Fruit fly (Drosophila melanogaster) whole organism, prepupa: Measurements from ENCODE around the gene gammaTub37C.

Experiments used
- CG10669 ChIP-seq: fragments of 200-800 bp; sonication (Bioruptor generic); optimal IDR thresholded peaks from 3 replicates; lab custom pipeline; 2018; ENCODE audit warnings: missing biosample characterization, mild to moderate bottlenecking, missing genetic modification characterization, moderate library complexity
- CG11294 ChIP-seq: fragments of 200-800 bp; sonication (Bioruptor generic); IDR thresholded peaks from 2 replicates; pipeline ENCODE4 v1.3.6; 2022; ENCODE audit warnings: missing biosample characterization, missing genetic modification characterization
- CG11762 ChIP-seq: fragments of 200-800 bp; sonication (Bioruptor generic); optimal IDR thresholded peaks from 3 replicates; lab custom pipeline; 2016; ENCODE audit warnings: missing biosample characterization, missing genetic modification characterization; ENCODE audit not compliant: insufficient read depth
- CG15336 ChIP-seq: fragments of 200-800 bp; sonication (Bioruptor generic); IDR thresholded peaks from 2 replicates; pipeline ENCODE4 v1.3.6; 2022; ENCODE audit warnings: missing biosample characterization, missing genetic modification characterization
- CG16779 ChIP-seq: fragments of 200-800 bp; sonication (Bioruptor generic); optimal IDR thresholded peaks from 3 replicates; lab custom pipeline; 2017; ENCODE audit warnings: missing biosample characterization, mild to moderate bottlenecking, missing genetic modification characterization
- CG32006 ChIP-seq: fragments of 200-800 bp; sonication (Bioruptor generic); optimal IDR thresholded peaks from 3 replicates; lab custom pipeline; 2017; ENCODE audit warnings: missing biosample characterization, mild to moderate bottlenecking, missing genetic modification characterization
- CG34406 ChIP-seq: fragments of 200-800 bp; sonication (Bioruptor generic); optimal IDR thresholded peaks from 3 replicates; lab custom pipeline; 2016; ENCODE audit warnings: missing biosample characterization, missing genetic modification characterization
- CG3919 ChIP-seq: fragments of 200-800 bp; sonication (Bioruptor generic); optimal IDR thresholded peaks from 3 replicates; lab custom pipeline; 2016; ENCODE audit warnings: missing biosample characterization, missing genetic modification characterization
- CG4318 ChIP-seq: fragments of 200-800 bp; sonication (Bioruptor generic); optimal IDR thresholded peaks from 3 replicates; lab custom pipeline; 2017; ENCODE audit warnings: missing biosample characterization, mild to moderate bottlenecking, missing genetic modification characterization
- CG6163 ChIP-seq: fragments of 200-800 bp; sonication (Bioruptor generic); IDR thresholded peaks from 3 replicates; pipeline ENCODE4 v1.3.6; 2022; ENCODE audit warnings: missing biosample characterization, missing genetic modification characterization
- CG6808 ChIP-seq: fragments of 200-800 bp; sonication (Bioruptor generic); optimal IDR thresholded peaks from 3 replicates; lab custom pipeline; 2017; ENCODE audit warnings: missing biosample characterization, missing genetic modification characterization, mild to moderate bottlenecking, moderate library complexity, missing genetic modification reagents
- CG6854 ChIP-seq: fragments of 200-800 bp; sonication (Bioruptor generic); optimal IDR thresholded peaks from 2 replicates; lab custom pipeline; 2017; ENCODE audit warnings: missing biosample characterization, mild to moderate bottlenecking, missing genetic modification characterization
- CG8319 ChIP-seq: fragments of 200-800 bp; sonication (Bioruptor generic); optimal IDR thresholded peaks from 3 replicates; lab custom pipeline; 2016; ENCODE audit warnings: missing biosample characterization, missing genetic modification characterization
- CG8632 ChIP-seq: fragments of 200-800 bp; sonication (Bioruptor generic); optimal IDR thresholded peaks from 3 replicates; lab custom pipeline; 2016; ENCODE audit warnings: missing biosample characterization, missing genetic modification characterization
- Eip75B ChIP-seq: fragments of 200-800 bp; sonication (Bioruptor generic); optimal IDR thresholded peaks from 3 replicates; lab custom pipeline; 2016; ENCODE audit warnings: missing biosample characterization, missing genetic modification characterization
- Eip78C ChIP-seq: fragments of 200-800 bp; sonication (Bioruptor generic); peaks from one replicate; lab custom pipeline; 2016; ENCODE audit warnings: missing biosample characterization, missing genetic modification characterization
- Eip93F ChIP-seq: fragments of 200-800 bp; sonication (Bioruptor generic); optimal IDR thresholded peaks from 2 replicates; lab custom pipeline; 2016; ENCODE audit warnings: missing biosample characterization, mild to moderate bottlenecking, missing genetic modification characterization
- Ets21C ChIP-seq: fragments of 200-800 bp; sonication (Bioruptor generic); optimal IDR thresholded peaks from 3 replicates; lab custom pipeline; 2016; ENCODE audit warnings: missing biosample characterization, missing genetic modification characterization
- Hr38 ChIP-seq: sonication (Bioruptor generic); optimal IDR thresholded peaks from 2 replicates; lab custom pipeline; 2016; ENCODE audit warnings: missing biosample characterization, missing genetic modification characterization
- Hr4 ChIP-seq: fragments of 200-800 bp; sonication (Bioruptor generic); optimal IDR thresholded peaks from 3 replicates; lab custom pipeline; 2016; ENCODE audit warnings: missing biosample characterization, missing genetic modification characterization
- Sox102F ChIP-seq: fragments of 200-800 bp; sonication (Bioruptor generic); optimal IDR thresholded peaks from 2 replicates; lab custom pipeline; 2016; ENCODE audit warnings: missing biosample characterization, mild to moderate bottlenecking, missing genetic modification characterization
- Sox14 ChIP-seq: fragments of 200-800 bp; sonication (Bioruptor generic); optimal IDR thresholded peaks from 3 replicates; lab custom pipeline; 2016; ENCODE audit warnings: missing biosample characterization, missing genetic modification characterization
- Sox15 ChIP-seq: fragments of 200-800 bp; sonication (Bioruptor generic); optimal IDR thresholded peaks from 3 replicates; lab custom pipeline; 2016; ENCODE audit warnings: missing biosample characterization, missing genetic modification characterization
- cyc ChIP-seq: fragments of 200-800 bp; sonication (Bioruptor generic); optimal IDR thresholded peaks from 3 replicates; lab custom pipeline; 2016; ENCODE audit warnings: missing biosample characterization, missing genetic modification characterization
- dsx ChIP-seq: fragments of 200-800 bp; optimal IDR thresholded peaks from 3 replicates; lab custom pipeline; 2019; ENCODE audit warnings: missing biosample characterization, mild to moderate bottlenecking, missing genetic modification characterization, moderate library complexity; ENCODE audit not compliant: poor library complexity, severe bottlenecking
- esn ChIP-seq: fragments of 200-800 bp; sonication (Bioruptor generic); optimal IDR thresholded peaks from 2 replicates; lab custom pipeline; 2016; ENCODE audit warnings: missing biosample characterization, mild to moderate bottlenecking, missing genetic modification characterization, moderate library complexity
- fd85E ChIP-seq: fragments of 200-800 bp; sonication (Bioruptor generic); optimal IDR thresholded peaks from 3 replicates; lab custom pipeline; 2016; ENCODE audit warnings: missing biosample characterization, missing genetic modification characterization
- fkh ChIP-seq: fragments of 200-800 bp; sonication (Bioruptor generic); optimal IDR thresholded peaks from 3 replicates; lab custom pipeline; 2017; ENCODE audit warnings: missing biosample characterization, mild to moderate bottlenecking, missing genetic modification characterization, moderate library complexity
- lz ChIP-seq: fragments of 200-800 bp; sonication (Bioruptor generic); optimal IDR thresholded peaks from 3 replicates; lab custom pipeline; 2016; ENCODE audit warnings: missing biosample characterization, missing genetic modification characterization
- salr ChIP-seq, 2 experiments: fragments of 200-800 bp; sonication (Bioruptor generic); optimal IDR thresholded peaks; 3 replicates each; lab custom pipeline; 2016 to 2018; ENCODE audit warnings: missing biosample characterization in 2 of 2, missing genetic modification characterization in 2 of 2, mild to moderate bottlenecking in 1 of 2
- topi ChIP-seq: fragments of 200-800 bp; sonication (Bioruptor generic); optimal IDR thresholded peaks from 3 replicates; lab custom pipeline; 2016; ENCODE audit warnings: missing biosample characterization, missing genetic modification characterization

gammaTub37C gene

DNA sequence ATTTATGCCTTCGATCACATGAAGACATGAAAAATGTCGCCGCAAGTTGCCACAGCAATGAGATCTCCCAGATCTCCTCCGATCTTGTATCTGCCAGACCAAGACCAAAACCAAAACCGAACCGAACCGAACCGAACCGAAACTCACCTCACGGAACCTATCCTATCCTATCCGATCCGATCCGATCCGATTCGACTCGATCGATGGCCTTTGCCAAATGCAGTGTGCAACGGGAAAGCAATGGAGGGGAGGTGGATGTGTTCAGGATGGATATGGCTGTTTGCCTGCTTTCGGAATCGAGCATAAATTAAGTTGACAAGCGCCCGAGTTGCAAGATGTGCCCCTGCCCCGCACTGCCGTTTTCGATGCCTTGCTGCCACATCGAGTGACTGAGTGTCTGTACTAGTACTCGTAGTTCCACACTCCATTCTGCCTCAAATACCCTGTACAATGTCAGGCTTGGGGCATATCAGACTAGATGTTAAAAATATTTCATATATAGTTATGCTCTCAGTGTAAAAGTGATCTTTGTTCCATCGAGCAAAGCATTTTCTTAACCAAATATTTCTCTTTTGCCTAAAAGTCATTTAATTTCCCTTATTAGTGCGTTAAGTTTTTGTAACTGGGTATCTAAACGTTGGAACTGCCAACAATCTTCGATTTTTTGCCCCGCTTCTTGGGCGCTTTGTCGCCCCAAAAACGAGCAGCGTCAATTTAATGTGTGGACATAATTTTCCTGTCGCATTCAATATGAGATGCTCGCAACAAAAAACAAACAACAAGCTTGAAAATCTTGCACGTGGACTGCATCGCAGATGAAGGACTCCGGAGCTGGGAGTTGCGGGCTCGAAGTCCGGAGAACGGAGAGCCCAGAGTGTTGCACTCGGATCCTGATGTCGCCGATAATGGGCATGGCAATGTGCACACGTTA is 40.7 kb upstream of the gammaTub37C start (continued):
- TF ChIP-seq CG32006 (peak; percentile 96), Sox102F (GFP tag; lab: Kevin White, UChicago) (peak; percentile 81), Eip75B (peak; percentile 95), CG6854 (peak; percentile 9), Hr4 (GFP tag; lab: Kevin White, UChicago) (peak; percentile 93), Eip93F (GFP tag; lab: Kevin White, UChicago) (peak; percentile 34), CG10669 (GFP tag; lab: Kevin White, UChicago) (peak; percentile 90), Ets21C (GFP tag; lab: Kevin White, UChicago) (peak; percentile 73), CG15336 (peak; percentile 94), CG6808 (peak; percentile 85), CG34406 (peak; percentile 86), CG6163 (peak; percentile 95), CG16779 (tag; lab: Kevin White, UChicago) (peak; percentile 86), esn (GFP tag; lab: Kevin White, UChicago) (peak; percentile 87), dsx (GFP tag; lab: Kevin White, UChicago) (peak; percentile 90), CG4318 (GFP tag; lab: Kevin White, UChicago) (peak; percentile 89), topi (peak; percentile 88), Sox14 (GFP tag; lab: Kevin White, UChicago) (peak; percentile 94), CG11762 (peak; percentile 84), lz (GFP tag; lab: Kevin White, UChicago) (peak; percentile 80)

DNA sequence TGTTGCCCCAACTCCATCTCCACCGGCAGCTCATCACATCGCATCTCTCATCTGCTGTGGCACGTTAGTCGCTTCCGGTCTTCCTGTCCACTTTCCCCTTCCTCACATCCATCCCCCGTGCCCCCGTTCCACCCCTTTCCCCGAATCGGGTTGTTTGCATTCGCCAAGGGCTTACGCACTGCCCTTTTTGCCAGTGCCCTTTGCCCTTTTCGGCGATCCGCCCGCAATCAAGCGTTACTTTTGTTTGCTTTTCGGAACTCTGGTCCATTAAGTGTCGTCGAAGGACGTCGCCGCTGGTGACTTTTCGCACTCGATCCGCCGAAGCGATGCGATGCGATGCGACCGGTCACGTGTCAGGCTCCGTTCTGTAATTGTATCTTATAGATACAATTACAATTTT is 36.8 kb upstream of the gammaTub37C start:
- TF ChIP-seq CG32006 = no peak
- TF ChIP-seq fd85E = no peak

DNA sequence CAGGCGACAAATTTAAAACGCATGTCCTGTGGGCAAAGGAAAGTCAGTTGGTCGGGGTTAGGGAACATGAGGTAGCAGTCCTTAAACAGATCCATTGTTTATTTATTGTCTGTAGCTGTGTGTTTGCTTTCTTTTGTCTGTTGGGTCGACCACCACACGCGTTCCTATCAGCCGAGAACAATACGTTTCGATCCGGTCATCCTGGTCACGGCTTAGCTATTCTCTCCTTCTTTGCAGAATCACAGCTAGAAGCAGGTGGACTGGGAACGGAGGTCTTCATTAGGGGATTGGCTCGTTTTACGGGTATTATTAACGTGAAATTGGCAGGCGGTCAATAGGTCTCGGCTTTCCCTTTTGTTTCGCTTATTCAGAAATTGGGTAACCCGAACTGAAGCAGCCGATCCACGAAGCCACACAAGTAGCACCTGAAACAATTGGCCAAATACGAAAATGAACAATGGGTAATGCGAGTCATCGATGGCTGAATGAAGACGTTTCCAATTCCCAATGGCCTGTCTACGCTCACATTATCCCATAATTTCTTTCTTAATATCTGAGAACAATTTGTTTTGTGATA is 34.6 kb upstream of the gammaTub37C start:
- TF ChIP-seq cyc (no peak), Eip75B (no peak), fd85E (no peak), Eip78C (no peak), Hr4 (GFP tag; lab: Kevin White, UChicago) (no peak), Ets21C (GFP tag; lab: Kevin White, UChicago) (no peak), CG3919 (no peak), CG6808 (no peak), Hr38 (GFP tag; lab: Kevin White, UChicago) (no peak), CG8632 (GFP tag; lab: Kevin White, UChicago) (no peak), fkh (no peak), esn (GFP tag; lab: Kevin White, UChicago) (no peak), CG8319 (GFP tag; lab: Kevin White, UChicago) (no peak), topi (no peak), salr (GFP tag; optimal IDR thresholded peaks at IDR 0.05; lab: Kevin White, UChicago) (no peak), CG4318 (GFP tag; lab: Kevin White, UChicago) (no peak), dsx (GFP tag; lab: Kevin White, UChicago) (no peak), Eip93F (GFP tag; lab: Kevin White, UChicago) (no peak), Sox15 (GFP tag; lab: Kevin White, UChicago) (no peak), CG10669 (GFP tag; lab: Kevin White, UChicago) (no peak)

DNA sequence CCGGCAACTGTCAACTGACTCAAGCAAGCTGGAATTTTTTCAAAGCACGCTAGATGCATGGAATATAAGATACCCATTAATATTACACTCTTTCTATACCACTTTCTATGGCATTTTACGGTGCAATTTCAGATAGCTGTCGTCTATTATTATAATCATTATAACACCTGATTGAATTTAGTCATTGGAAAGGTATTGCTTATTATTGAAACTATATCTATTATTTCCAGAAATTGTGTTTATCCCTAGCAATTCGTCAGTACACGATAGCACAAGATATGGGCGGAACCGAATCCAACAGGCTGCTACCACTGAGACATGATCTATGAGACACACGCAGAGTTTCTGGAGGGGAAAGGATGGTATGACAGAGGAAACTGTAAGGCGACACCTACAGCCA is 33.9 kb upstream of the gammaTub37C start:
- TF ChIP-seq CG11294 (GFP tag; lab: Robert Waterston, UW) = no peak
- TF ChIP-seq Eip93F (GFP tag; lab: Kevin White, UChicago) = no peak
- no peak for TF ChIP-seq CG10669 (GFP tag; lab: Kevin White, UChicago)
